Worm (Caenorhabditis elegans) whole organism, young adult: ENCODE results near the gene vha-18.
A peak's percentile ranks its signal among the peaks of the same experiment; 100 is the strongest.

Experiments
- B0035.1 ChIP-seq: sonication (generic microtip); optimal IDR thresholded peaks from 2 replicates; lab custom pipeline; 2016; ENCODE audit warnings: missing genetic modification characterization, mild to moderate bottlenecking, missing compliant biosample characterization, missing genotype, missing genetic modification reagents
- B0336.3 ChIP-seq: fragments of 200-800 bp; sonication (Bioruptor generic); IDR thresholded peaks from 2 replicates; pipeline ENCODE4 v1.3.6; 2022; ENCODE audit warnings: missing genetic modification characterization, missing compliant biosample characterization
- F37B4.10 ChIP-seq: fragments of 200-800 bp; sonication (Bioruptor generic); IDR thresholded peaks from 2 replicates; pipeline ENCODE4 v1.3.6; 2022; ENCODE audit warnings: missing genetic modification characterization, missing compliant biosample characterization
- F52B5.7 ChIP-seq: sonication (generic microtip); optimal IDR thresholded peaks from 2 replicates; lab custom pipeline; 2016; ENCODE audit warnings: mild to moderate bottlenecking, missing genetic modification characterization, missing compliant biosample characterization
- F55B11.4 ChIP-seq: sonication (generic microtip); optimal IDR thresholded peaks from 2 replicates; lab custom pipeline; 2016; ENCODE audit warnings: missing compliant biosample characterization, missing genetic modification characterization, borderline replicate concordance; ENCODE audit not compliant: insufficient read depth
- K12H6.12 ChIP-seq: fragments of 200-800 bp; sonication (Bioruptor generic); optimal IDR thresholded peaks from 2 replicates; lab custom pipeline; 2018; ENCODE audit warnings: mild to moderate bottlenecking, missing genetic modification characterization, missing compliant biosample characterization
- T07F8.4 ChIP-seq: sonication (generic microtip); optimal IDR thresholded peaks from 2 replicates; lab custom pipeline; 2016; ENCODE audit warnings: mild to moderate bottlenecking, missing genetic modification characterization, moderate library complexity, missing compliant biosample characterization
- T26A5.8 ChIP-seq: sonication (generic microtip); optimal IDR thresholded peaks from 2 replicates; lab custom pipeline; 2016; ENCODE audit warnings: missing genetic modification characterization, missing compliant biosample characterization
- ZK185.1 ChIP-seq: sonication (generic microtip); optimal IDR thresholded peaks from 2 replicates; lab custom pipeline; 2016; ENCODE audit warnings: mild to moderate bottlenecking, missing genetic modification characterization, missing compliant biosample characterization; ENCODE audit not compliant: poor library complexity, severe bottlenecking
- aptf-2 ChIP-seq: fragments of 200-800 bp; sonication (Bioruptor generic); conservative IDR thresholded peaks from 2 replicates; pipeline ENCODE4 v1.3.6; 2022; ENCODE audit warnings: missing genetic modification reagents, missing genetic modification characterization, missing compliant biosample characterization
- athp-1 ChIP-seq: sonication (generic microtip); optimal IDR thresholded peaks from 2 replicates; lab custom pipeline; 2017; ENCODE audit warnings: mild to moderate bottlenecking, missing genetic modification characterization, missing compliant biosample characterization
- attf-3 ChIP-seq: fragments of 200-800 bp; sonication (Bioruptor generic); conservative IDR thresholded peaks from 2 replicates; pipeline ENCODE4 v1.3.6; 2022; ENCODE audit warnings: missing genetic modification reagents, missing genetic modification characterization, missing compliant biosample characterization
- cebp-1 ChIP-seq, 2 experiments: fragments of 200-800 bp in 1 of 2; sonication (Bioruptor generic) in 1 of 2; sonication (generic microtip) in 1 of 2; IDR thresholded peaks in 1 of 2; optimal IDR thresholded peaks in 1 of 2; 2 replicates each; pipeline versions ENCODE4 v1.3.6 to Lab custom; 2017 to 2022; ENCODE audit warnings: missing compliant biosample characterization in 2 of 2, missing genetic modification characterization in 2 of 2, mild to moderate bottlenecking in 1 of 2, missing genetic modification reagents in 1 of 2, moderate library complexity in 1 of 2
- ceh-27 ChIP-seq: fragments of 200-800 bp; sonication (Bioruptor generic); optimal IDR thresholded peaks from 2 replicates; lab custom pipeline; 2018; ENCODE audit warnings: mild to moderate bottlenecking, missing genetic modification characterization, moderate library complexity, missing compliant biosample characterization
- ceh-40 ChIP-seq: fragments of 200-800 bp; sonication (Bioruptor generic); IDR thresholded peaks from 2 replicates; pipeline ENCODE4 v1.3.6; 2022; ENCODE audit warnings: missing genetic modification characterization, missing compliant biosample characterization
- ceh-91 ChIP-seq: fragments of 200-800 bp; sonication (Bioruptor generic); IDR thresholded peaks from 2 replicates; pipeline ENCODE4 v1.3.6; 2022; ENCODE audit warnings: missing genetic modification reagents, missing genetic modification characterization, missing compliant biosample characterization
- efl-1 ChIP-seq: fragments of 150-350 bp; optimal IDR thresholded peaks from 2 replicates; lab custom pipeline; 2014; ENCODE audit warnings: missing biosample characterization, missing genetic modification reagents, missing genetic modification characterization
- egl-44 ChIP-seq: fragments of 200-800 bp; sonication (Bioruptor generic); IDR thresholded peaks from 2 replicates; pipeline ENCODE4 v1.3.6; 2022; ENCODE audit warnings: missing genetic modification reagents, missing genetic modification characterization, missing compliant biosample characterization
- egrh-3 ChIP-seq: fragments of 200-800 bp; sonication (Bioruptor generic); IDR thresholded peaks from 2 replicates; pipeline ENCODE4 v1.3.6; 2022; ENCODE audit warnings: missing genetic modification reagents, missing genetic modification characterization, missing compliant biosample characterization
- ets-4 ChIP-seq: fragments of 200-800 bp; sonication (Bioruptor generic); optimal IDR thresholded peaks from 2 replicates; lab custom pipeline; 2018; ENCODE audit warnings: mild to moderate bottlenecking, missing genetic modification characterization, missing compliant biosample characterization
- fkh-3 ChIP-seq: sonication (generic microtip); optimal IDR thresholded peaks from 2 replicates; lab custom pipeline; 2016; ENCODE audit warnings: mild to moderate bottlenecking, missing genetic modification characterization, missing compliant biosample characterization
- gei-17 ChIP-seq: fragments of 200-800 bp; sonication (Bioruptor generic); optimal IDR thresholded peaks from 2 replicates; lab custom pipeline; 2018; ENCODE audit warnings: mild to moderate bottlenecking, missing genetic modification characterization, missing compliant biosample characterization
- hlh-12 ChIP-seq: sonication (generic microtip); optimal IDR thresholded peaks from 2 replicates; lab custom pipeline; 2016; ENCODE audit warnings: missing genetic modification characterization, missing compliant biosample characterization
- hlh-26 ChIP-seq: fragments of 200-800 bp; sonication (Bioruptor generic); conservative IDR thresholded peaks from 2 replicates; pipeline ENCODE4 v1.3.6; 2022; ENCODE audit warnings: missing genetic modification reagents, missing genetic modification characterization, missing compliant biosample characterization
- hmg-20 ChIP-seq: fragments of 200-800 bp; sonication (Bioruptor generic); IDR thresholded peaks from 2 replicates; pipeline ENCODE4 v1.3.6; 2022; ENCODE audit warnings: missing genetic modification reagents, missing genetic modification characterization, missing compliant biosample characterization
- hsf-1 ChIP-seq: fragments of 200-800 bp; sonication (Bioruptor generic); IDR thresholded peaks from 2 replicates; pipeline ENCODE4 v1.3.6; 2022; ENCODE audit warnings: missing genetic modification reagents, missing genetic modification characterization, missing compliant biosample characterization
- lin-26 ChIP-seq: fragments of 200-800 bp; sonication (Bioruptor generic); IDR thresholded peaks from 2 replicates; pipeline ENCODE4 v1.3.6; 2022; ENCODE audit warnings: missing genetic modification reagents, missing genetic modification characterization, missing compliant biosample characterization
- lin-35 ChIP-seq, 3 experiments: fragments of 150-350 bp in 2 of 3; sonication (generic microtip) in 1 of 3; optimal IDR thresholded peaks; 2 replicates each; lab custom pipeline; 2014 to 2018; ENCODE audit warnings: missing biosample characterization in 3 of 3, missing genetic modification characterization in 3 of 3, missing genetic modification reagents in 3 of 3
- lin-40 ChIP-seq: sonication (generic microtip); optimal IDR thresholded peaks from 2 replicates; lab custom pipeline; 2016; ENCODE audit warnings: missing genetic modification characterization, mild to moderate bottlenecking, missing compliant biosample characterization, missing genotype, missing genetic modification reagents
- madf-3 ChIP-seq: fragments of 200-800 bp; sonication (Bioruptor generic); IDR thresholded peaks from 2 replicates; pipeline ENCODE4 v1.3.6; 2022; ENCODE audit warnings: missing genetic modification reagents, missing genetic modification characterization, missing compliant biosample characterization
- madf-6 ChIP-seq: fragments of 200-800 bp; sonication (Bioruptor generic); IDR thresholded peaks from 2 replicates; pipeline ENCODE4 v1.3.6; 2022; ENCODE audit warnings: missing genetic modification reagents, missing genetic modification characterization, missing compliant biosample characterization
- mcd-1 ChIP-seq: fragments of 200-800 bp; sonication (Bioruptor generic); IDR thresholded peaks from 2 replicates; pipeline ENCODE4 v1.3.6; 2022; ENCODE audit warnings: missing genetic modification reagents, missing genetic modification characterization, missing compliant biosample characterization
- mxl-1 ChIP-seq: sonication (generic microtip); optimal IDR thresholded peaks from 2 replicates; lab custom pipeline; 2016; ENCODE audit warnings: missing genetic modification characterization, missing compliant biosample characterization
- nhr-80 ChIP-seq: sonication (generic microtip); optimal IDR thresholded peaks from 2 replicates; lab custom pipeline; 2016; ENCODE audit warnings: missing genetic modification characterization, missing compliant biosample characterization
- pha-4 ChIP-seq: fragments of 150-350 bp; sonication (generic microtip); optimal IDR thresholded peaks from 2 replicates; lab custom pipeline; 2014; ENCODE audit warnings: missing biosample characterization, missing genetic modification reagents, missing genetic modification characterization
- snpc-1.1 ChIP-seq: sonication (generic microtip); optimal IDR thresholded peaks from 2 replicates; lab custom pipeline; 2017; ENCODE audit warnings: missing genetic modification characterization, mild to moderate bottlenecking, missing compliant biosample characterization, antibody characterized with exemption, moderate library complexity, missing genotype, missing genetic modification reagents; ENCODE audit not compliant: insufficient read depth
- snpc-1.3 ChIP-seq: sonication (generic microtip); optimal IDR thresholded peaks from 2 replicates; lab custom pipeline; 2017; ENCODE audit warnings: missing genetic modification characterization, mild to moderate bottlenecking, missing compliant biosample characterization, antibody characterized with exemption, moderate library complexity, missing genotype, missing genetic modification reagents; ENCODE audit not compliant: insufficient read depth
- snpc-3.4 ChIP-seq: sonication (generic microtip); optimal IDR thresholded peaks from 2 replicates; lab custom pipeline; 2017; ENCODE audit warnings: missing genetic modification characterization, mild to moderate bottlenecking, missing compliant biosample characterization, antibody characterized with exemption, moderate library complexity, missing genotype, missing genetic modification reagents
- snpc-4 ChIP-seq, 5 experiments: fragments of 150-350 bp in 1 of 5; sonication (generic microtip) in 4 of 5; optimal IDR thresholded peaks; 2 replicates each; lab custom pipeline; 2014 to 2018; ENCODE audit warnings: missing genetic modification characterization in 5 of 5, missing biosample characterization in 3 of 5, antibody characterized with exemption in 2 of 5, mild to moderate bottlenecking in 2 of 5, missing compliant biosample characterization in 2 of 5, missing genotype in 2 of 5, moderate library complexity in 2 of 5, missing genetic modification reagents in 1 of 5
- somi-1 ChIP-seq: fragments of 200-800 bp; sonication (Bioruptor generic); optimal IDR thresholded peaks from 2 replicates; lab custom pipeline; 2018; ENCODE audit warnings: mild to moderate bottlenecking, missing genetic modification characterization, missing compliant biosample characterization
- sptf-2 ChIP-seq: fragments of 200-800 bp; sonication (Bioruptor generic); optimal IDR thresholded peaks from 2 replicates; lab custom pipeline; 2018; ENCODE audit warnings: mild to moderate bottlenecking, missing genetic modification characterization, missing compliant biosample characterization
- tlf-1 ChIP-seq: fragments of 200-800 bp; sonication (Bioruptor generic); optimal IDR thresholded peaks from 2 replicates; lab custom pipeline; 2018; ENCODE audit warnings: mild to moderate bottlenecking, missing genetic modification characterization, missing compliant biosample characterization
- unc-130 ChIP-seq: sonication (generic microtip); optimal IDR thresholded peaks from 2 replicates; lab custom pipeline; 2016; ENCODE audit warnings: missing genetic modification reagents, missing genetic modification characterization, missing compliant biosample characterization
- zim-3 ChIP-seq: sonication (generic microtip); optimal IDR thresholded peaks from 2 replicates; lab custom pipeline; 2017; ENCODE audit warnings: mild to moderate bottlenecking, missing genetic modification characterization, moderate library complexity, missing compliant biosample characterization
- ztf-22 ChIP-seq: fragments of 200-800 bp; sonication (Bioruptor generic); optimal IDR thresholded peaks from 2 replicates; lab custom pipeline; 2018; ENCODE audit warnings: mild to moderate bottlenecking, missing genetic modification characterization, moderate library complexity, missing compliant biosample characterization
- ztf-26 ChIP-seq: sonication (generic microtip); optimal IDR thresholded peaks from 2 replicates; lab custom pipeline; 2017; ENCODE audit warnings: missing genetic modification characterization, missing compliant biosample characterization

The vha-18 gene

ce11 chrV:8413432-8414021 lies at the start of gene vha-18 (continued):
- TF ChIP-seq mxl-1 (tag; lab: Kevin White, UChicago) (no peak), hlh-26 (no peak), aptf-2 (GFP tag; lab: Robert Waterston, UW) (0 out of 2 replicates have a peak, but pooled peaks have one; percentile 45), F55B11.4 (tag; lab: Kevin White, UChicago) (no peak), fkh-3 (tag; lab: Kevin White, UChicago) (no peak), ztf-26 (tag; lab: Kevin White, UChicago) (no peak), lin-35 (GFP tag; optimal IDR thresholded peaks at IDR 0.05; lab: Kevin White, UChicago) (no peak), efl-1 (peak; percentile 90), athp-1 (tag; lab: Kevin White, UChicago) (peak; percentile 3), zim-3 (tag; lab: Kevin White, UChicago) (no peak), F52B5.7 (tag; lab: Kevin White, UChicago) (no peak), lin-26 (GFP tag; lab: Robert Waterston, UW) (no peak), unc-130 (GFP tag; lab: Kevin White, UChicago) (peak; percentile 91), K12H6.12 (tag; lab: Kevin White, UChicago) (no peak), B0336.3 (GFP tag; lab: Robert Waterston, UW) (peak; percentile 84), egl-44 (GFP tag; lab: Robert Waterston, UW) (no peak), hsf-1 (peak; percentile 89), somi-1 (GFP tag; lab: Kevin White, UChicago) (no peak), snpc-3.4 (tag; lab: Kevin White, UChicago) (peak; percentile 86), ceh-40 (GFP tag; lab: Robert Waterston, UW) (no peak), ztf-22 (GFP tag; lab: Kevin White, UChicago) (no peak), hlh-12 (no peak), T26A5.8 (no peak), nhr-80 (tag; lab: Kevin White, UChicago) (no peak), egrh-3 (0 out of 2 replicates have a peak, but pooled peaks have one; percentile 9), madf-6 (peak; percentile 98), ceh-91 (GFP tag; lab: Robert Waterston, UW) (peak; percentile 99), hmg-20 (GFP tag; lab: Robert Waterston, UW) (no peak), ets-4 (GFP tag; lab: Kevin White, UChicago) (no peak), tlf-1 (GFP tag; lab: Kevin White, UChicago) (peak; percentile 90), ceh-27 (no peak), ZK185.1 (tag; lab: Kevin White, UChicago) (no peak)

ce11 chrV:8462074-8462473 lies 48.8 kb upstream of the vha-18 start, which contains the start of the genes dnj-22 and natc-1:
Gene dnj-22 (minus strand): TSS chrV:8462120.
Gene natc-1 (plus strand): TSS chrV:8462359.
- TF ChIP-seq mcd-1 (peak; percentile 94), T26A5.8 (no peak), sptf-2 (GFP tag; lab: Kevin White, UChicago) (no peak), madf-6 (peak; percentile 51; the same call in 1 of the 2 replicates), lin-40 (tag; lab: Kevin White, UChicago) (peak; percentile 63), B0035.1 (tag; lab: Kevin White, UChicago) (no peak), snpc-1.3 (tag; lab: Kevin White, UChicago) (peak; percentile 29), madf-3 (GFP tag; lab: Robert Waterston, UW) (no peak), cebp-1 (GFP tag; IDR thresholded peaks at IDR 0.05; lab: Robert Waterston, UW) (no peak), cebp-1 (tag; optimal IDR thresholded peaks at IDR 0.05; lab: Kevin White, UChicago) (peak; percentile 22), T07F8.4 (tag; lab: Kevin White, UChicago) (no peak), snpc-4 (GFP tag; optimal IDR thresholded peaks at IDR 0.05; lab: Kevin White, UChicago) (peak; percentile 38), snpc-4 (tag; optimal IDR thresholded peaks at IDR 0.05; lab: Kevin White, UChicago) (peak in 3 of 4 experiments; percentile 14 to 59 (median 59)), F37B4.10 (GFP tag; lab: Robert Waterston, UW) (no peak), attf-3 (GFP tag; lab: Robert Waterston, UW) (peak; percentile 98), pha-4 (tag; lab: Kevin White, UChicago) (peak; percentile 17), gei-17 (GFP tag; lab: Kevin White, UChicago) (no peak), snpc-3.4 (tag; lab: Kevin White, UChicago) (peak; percentile 58), snpc-1.1 (tag; lab: Kevin White, UChicago) (peak; percentile 35), lin-35 (GFP tag; optimal IDR thresholded peaks at IDR 0.05; lab: Kevin White, UChicago) (peak in 1 of 3 experiments; percentile 60)
